Worm (Caenorhabditis elegans) whole organism, midembryonic: Measurements from ENCODE around the gene Y77E11A.12.

Experiments
- T22C8.4 ChIP-seq: fragments of 200-800 bp; sonication (Bioruptor generic); IDR thresholded peaks from 2 replicates; pipeline ENCODE4 v1.3.6; 2022; ENCODE audit warnings: missing genetic modification characterization, missing compliant biosample characterization
- flt-1 ChIP-seq: fragments of 200-800 bp; sonication (Bioruptor generic); IDR thresholded peaks from 2 replicates; pipeline ENCODE4 v1.3.6; 2022; ENCODE audit warnings: missing genetic modification characterization, missing compliant biosample characterization
- tab-1 ChIP-seq: fragments of 200-800 bp; sonication (Bioruptor generic); IDR thresholded peaks from 2 replicates; pipeline ENCODE4 v1.3.6; 2022; ENCODE audit warnings: missing genetic modification characterization, missing compliant biosample characterization

DNA sequence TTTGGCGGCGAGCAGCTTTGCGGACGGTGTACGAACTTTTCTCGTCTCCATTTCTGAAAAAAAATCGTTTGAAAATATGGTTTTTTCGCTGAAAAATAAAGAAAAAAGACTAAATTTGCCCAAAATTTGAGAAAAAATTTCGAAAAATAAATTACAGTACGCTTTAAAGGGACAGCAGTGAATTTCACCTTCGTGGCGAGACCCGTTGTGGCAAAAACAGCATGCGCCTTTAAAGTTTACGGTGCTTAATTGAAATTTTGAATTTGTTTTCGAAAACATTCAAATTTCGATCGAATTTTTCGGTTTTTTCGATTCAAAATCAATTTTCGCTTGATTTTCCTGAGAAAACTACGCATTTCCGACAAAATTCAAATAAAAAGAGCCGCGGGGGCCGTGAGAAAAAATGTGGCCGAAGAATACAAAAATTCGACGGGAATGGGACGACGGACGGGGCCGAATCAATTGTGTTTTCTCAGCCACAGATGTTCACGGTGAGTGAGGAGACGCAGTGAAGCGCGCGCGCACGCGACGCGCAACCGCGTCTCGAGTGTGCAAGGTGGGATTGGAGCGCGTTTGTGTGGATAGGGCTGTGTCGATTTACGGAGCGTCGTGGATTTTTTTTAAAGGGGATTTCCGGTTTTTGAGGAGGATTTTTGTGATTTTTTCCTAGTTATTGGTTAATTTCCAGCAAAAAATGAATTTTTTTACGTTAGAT, 55.0 kb downstream of the Y77E11A.12 start, which contains the start of gene Y77E11A.7:
- peak; percentile 77 for TF ChIP-seq flt-1 (GFP tag; lab: Robert Waterston, UW)
- TF ChIP-seq T22C8.4 = peak; percentile 61
- no peak for TF ChIP-seq tab-1 (GFP tag; lab: Robert Waterston, UW)
